Worm (Caenorhabditis elegans) whole organism, late embryonic: ENCODE data around the gene miro-1.

Source experiments
- gmeb-2 ChIP-seq: sonication (generic microtip); optimal IDR thresholded peaks from 2 replicates; lab custom pipeline; 2016; ENCODE audit warnings: missing genetic modification characterization, inconsistent platforms, missing compliant biosample characterization
- pha-2 ChIP-seq: sonication (generic microtip); optimal IDR thresholded peaks from 2 replicates; lab custom pipeline; 2017; ENCODE audit warnings: mild to moderate bottlenecking, missing genetic modification characterization, missing compliant biosample characterization

ce11 chrIV:4678718-4679117 is 36.9 kb downstream of the miro-1 start, which contains the start of gene kin-36:
- no peak for TF ChIP-seq gmeb-2
- no peak for TF ChIP-seq pha-2 (tag; lab: Kevin White, UChicago)
